Fruit fly (Drosophila melanogaster): ENCODE measurements around the gene CG42367.

The CG42367 gene

dm6 chr2L:9960758-9961157 lies 30.4 kb downstream of the CG42367 start:
- TF ChIP-seq sug (tag; optimal IDR thresholded peaks at IDR 0.05) (peak; percentile 6), CG34376 (GFP tag; optimal IDR thresholded peaks at IDR 0.05) (peak; percentile 19), Ptx1 (GFP tag; IDR thresholded peaks at IDR 0.05) (no peak)

dm6 chr2L:9963603-9964042 lies 33.2 kb downstream of the CG42367 start, which contains the start of gene CG5850:
CG5850 (minus strand) TSS chr2L:9963949.
- TF ChIP-seq fd102C (GFP tag; optimal IDR thresholded peaks at IDR 0.05) (no peak), NFAT (GFP tag; IDR thresholded peaks at IDR 0.05) (no peak), CG9727 (GFP tag; optimal IDR thresholded peaks at IDR 0.05) (no peak), Poxn (GFP tag; IDR thresholded peaks at IDR 0.05) (no peak), Lhr (GFP tag; optimal IDR thresholded peaks at IDR 0.05) (no peak), h (optimal IDR thresholded peaks at IDR 0.05) (no peak), Elba2 (GFP tag; optimal IDR thresholded peaks at IDR 0.05) (peak; percentile 94), lov (optimal IDR thresholded peaks at IDR 0.05) (no peak), lov (GFP tag; IDR thresholded peaks at IDR 0.05) (no peak), dysf (GFP tag; IDR thresholded peaks at IDR 0.05) (no peak), Nf-YC (tag; optimal IDR thresholded peaks at IDR 0.05) (peak; percentile 7), chif (GFP tag; optimal IDR thresholded peaks at IDR 0.05) (no peak), CG4707 (GFP tag; optimal IDR thresholded peaks at IDR 0.05) (no peak), CG14014 (GFP tag; IDR thresholded peaks at IDR 0.05) (no peak), CG3163 (GFP tag; optimal IDR thresholded peaks at IDR 0.05) (no peak), CG17186 (GFP tag; optimal IDR thresholded peaks at IDR 0.05) (no peak), Blimp-1 (GFP tag; optimal IDR thresholded peaks at IDR 0.05) (peak; percentile 21), CHES-1-like (GFP tag; optimal IDR thresholded peaks at IDR 0.05) (no peak), klu (GFP tag; IDR thresholded peaks at IDR 0.05) (no peak), fu2 (GFP tag; optimal IDR thresholded peaks at IDR 0.05) (no peak), gcm2 (GFP tag; optimal IDR thresholded peaks at IDR 0.05) (no peak), CG33213 (GFP tag; optimal IDR thresholded peaks at IDR 0.05) (no peak), tio (GFP tag; optimal IDR thresholded peaks at IDR 0.05) (no peak), chinmo (GFP tag; IDR thresholded peaks at IDR 0.05; ENCODE audit: partially characterized antibody) (no peak), CG4820 (GFP tag; optimal IDR thresholded peaks at IDR 0.05) (no peak), mld (GFP tag; IDR thresholded peaks at IDR 0.05; ENCODE audit: partially characterized antibody) (no peak), mam (GFP tag; optimal IDR thresholded peaks at IDR 0.05) (no peak), br (optimal IDR thresholded peaks at IDR 0.05) (no peak), YL-1 (GFP tag; optimal IDR thresholded peaks at IDR 0.05) (peak; percentile 77), pfk (GFP tag; optimal IDR thresholded peaks at IDR 0.05) (no peak), CG10274 (GFP tag; optimal IDR thresholded peaks at IDR 0.05) (no peak), seq (GFP tag; IDR thresholded peaks at IDR 0.05) (no peak), Dip3 (GFP tag; optimal IDR thresholded peaks at IDR 0.05) (no peak), dan (GFP tag; IDR thresholded peaks at IDR 0.05) (no peak), stc (GFP tag; IDR thresholded peaks at IDR 0.05) (no peak), CG8290 (GFP tag; optimal IDR thresholded peaks at IDR 0.05) (no peak), CG8290 (tag; optimal IDR thresholded peaks at IDR 0.05) (no peak), Xrp1 (GFP tag; IDR thresholded peaks at IDR 0.05) (no peak; the same call in 1 of the 2 replicates), Sin3A (optimal IDR thresholded peaks at IDR 0.05) (no peak), CG2875 (GFP tag; optimal IDR thresholded peaks at IDR 0.05) (no peak), Nf-YA (GFP tag; IDR thresholded peaks at IDR 0.05) (no peak), BEAF-32 (GFP tag; optimal IDR thresholded peaks at IDR 0.05) (peak; percentile 18), sens-2 (GFP tag; IDR thresholded peaks at IDR 0.05) (no peak), al (GFP tag; IDR thresholded peaks at IDR 0.05) (no peak), CG3847 (GFP tag; IDR thresholded peaks at IDR 0.05) (no peak), fd64A (GFP tag; optimal IDR thresholded peaks at IDR 0.05) (no peak), NK7.1 (GFP tag; optimal IDR thresholded peaks at IDR 0.05) (no peak), HLH4C (GFP tag; IDR thresholded peaks at IDR 0.05; ENCODE audit: partially characterized antibody) (no peak), CG2889 (GFP tag; IDR thresholded peaks at IDR 0.05) (no peak), ac (GFP tag; optimal IDR thresholded peaks at IDR 0.05) (no peak)

Data from whole organism, embryonic.